Worm (Caenorhabditis elegans): ENCODE data around the gene sra-6.

ce11 chrII:9597516-9598047, 47.0 kb upstream of the sra-6 start, which contains the start of gene mrpl-53:
- TF ChIP-seq drap-1 (GFP tag; optimal IDR thresholded peaks at IDR 0.05), result no peak
- TF ChIP-seq unc-39 (tag; optimal IDR thresholded peaks at IDR 0.05), result no peak
- no peak for TF ChIP-seq unc-62 (GFP tag; optimal IDR thresholded peaks at IDR 0.05)
- TF ChIP-seq lsy-2 (tag; optimal IDR thresholded peaks at IDR 0.05), result no peak
